Fruit fly (Drosophila melanogaster) S2 (cell line): ENCODE measurements around the gene drm.

Experiments used
- CG8478 ChIP-seq: fragments of >200 bp; optimal IDR thresholded peaks from 2 replicates; lab custom pipeline; 2018
- CTCF ChIP-seq, 2 experiments: fragments of >200 bp; optimal IDR thresholded peaks; 2 replicates each; lab custom pipeline; 2018

- TF ChIP-seq CG8478: no peak
- TF ChIP-seq CTCF (optimal IDR thresholded peaks at IDR 0.05; lab: Kevin White, UChicago): no peak
Measured at dm6 chr2L:3549742-3550141, 10.7 kb downstream of the drm start.
